Worm (Caenorhabditis elegans) whole organism, L2 larva: ENCODE measurements around the gene ebax-1.

Source experiments
- C34F6.9 ChIP-seq: fragments of 150-350 bp; optimal IDR thresholded peaks from 2 replicates; lab custom pipeline; 2014; ENCODE audit warnings: missing biosample characterization, missing genetic modification characterization
- F13H6.1 ChIP-seq: sonication (generic microtip); optimal IDR thresholded peaks from 2 replicates; lab custom pipeline; 2016; ENCODE audit warnings: missing genetic modification characterization, missing compliant biosample characterization
- Y55F3AM.14 ChIP-seq: fragments of 200-800 bp; sonication (Bioruptor generic); optimal IDR thresholded peaks from 2 replicates; lab custom pipeline; 2018; ENCODE audit warnings: mild to moderate bottlenecking, missing genetic modification characterization, missing compliant biosample characterization
- ZK546.5 ChIP-seq: sonication (generic microtip); optimal IDR thresholded peaks from 2 replicates; lab custom pipeline; 2017; ENCODE audit warnings: missing biosample characterization, missing genetic modification characterization
- alr-1 ChIP-seq: fragments of 150-350 bp; optimal IDR thresholded peaks from 2 replicates; lab custom pipeline; 2014; ENCODE audit warnings: missing biosample characterization, missing genetic modification characterization
- aly-2 ChIP-seq: fragments of 150-350 bp; optimal IDR thresholded peaks from 2 replicates; lab custom pipeline; 2014; ENCODE audit warnings: missing biosample characterization, missing genetic modification characterization
- ama-1 ChIP-seq: fragments of 150-350 bp; optimal IDR thresholded peaks from 2 replicates; lab custom pipeline; 2018; ENCODE audit warnings: inconsistent platforms
- blmp-1 ChIP-seq: sonication (generic microtip); optimal IDR thresholded peaks from 2 replicates; lab custom pipeline; 2017; ENCODE audit warnings: missing genetic modification characterization, mild to moderate bottlenecking, missing compliant biosample characterization, antibody characterized with exemption, moderate library complexity; ENCODE audit not compliant: insufficient read depth
- ceh-16 ChIP-seq: fragments of 150-350 bp; optimal IDR thresholded peaks from 2 replicates; lab custom pipeline; 2014; ENCODE audit warnings: missing biosample characterization, missing genetic modification characterization
- ceh-82 ChIP-seq: fragments of 150-350 bp; optimal IDR thresholded peaks from 2 replicates; lab custom pipeline; 2014; ENCODE audit warnings: missing biosample characterization, missing genetic modification characterization
- crh-2 ChIP-seq: sonication (generic microtip); optimal IDR thresholded peaks from 2 replicates; lab custom pipeline; 2017; ENCODE audit warnings: missing biosample characterization, missing genetic modification characterization
- dmd-4 ChIP-seq: sonication (generic microtip); optimal IDR thresholded peaks from 2 replicates; lab custom pipeline; 2017; ENCODE audit warnings: missing biosample characterization, missing genetic modification characterization
- egl-27 ChIP-seq: sonication (generic microtip); optimal IDR thresholded peaks from 3 replicates; lab custom pipeline; 2017; ENCODE audit warnings: missing biosample characterization, missing genetic modification reagents, missing genetic modification characterization
- elt-1 ChIP-seq: fragments of 150-350 bp; optimal IDR thresholded peaks from 2 replicates; lab custom pipeline; 2014; ENCODE audit warnings: missing biosample characterization, missing genetic modification characterization
- elt-3 ChIP-seq: sonication (generic microtip); optimal IDR thresholded peaks from 2 replicates; lab custom pipeline; 2017; ENCODE audit warnings: missing biosample characterization, missing genetic modification characterization
- fos-1 ChIP-seq: fragments of 150-350 bp; optimal IDR thresholded peaks from 2 replicates; lab custom pipeline; 2014; ENCODE audit warnings: missing biosample characterization, missing genetic modification characterization
- gmeb-1 ChIP-seq: fragments of 150-350 bp; optimal IDR thresholded peaks from 2 replicates; lab custom pipeline; 2014; ENCODE audit warnings: missing biosample characterization, missing genetic modification characterization
- lin-13 ChIP-seq: fragments of 150-350 bp; optimal IDR thresholded peaks from 2 replicates; lab custom pipeline; 2014; ENCODE audit warnings: missing biosample characterization, missing genetic modification reagents, missing genetic modification characterization
- lin-39 ChIP-seq: fragments of 150-350 bp; optimal IDR thresholded peaks from 2 replicates; lab custom pipeline; 2014; ENCODE audit warnings: missing biosample characterization, missing genetic modification reagents, missing genetic modification characterization
- lsy-2 ChIP-seq, 2 experiments: fragments of 150-350 bp in 1 of 2; sonication (generic microtip) in 1 of 2; optimal IDR thresholded peaks; 2 replicates each; lab custom pipeline; 2014 to 2017; ENCODE audit warnings: missing biosample characterization in 2 of 2, missing genetic modification characterization in 2 of 2
- mab-5 ChIP-seq: fragments of 150-350 bp; optimal IDR thresholded peaks from 2 replicates; lab custom pipeline; 2014; ENCODE audit warnings: missing biosample characterization, missing genetic modification characterization
- mdl-1 ChIP-seq, 2 experiments: fragments of 150-350 bp in 1 of 2; sonication (generic microtip) in 1 of 2; optimal IDR thresholded peaks; 2 replicates each; lab custom pipeline; 2017; ENCODE audit warnings: missing biosample characterization in 2 of 2, missing genetic modification characterization in 2 of 2
- nhr-11 ChIP-seq: fragments of 150-350 bp; optimal IDR thresholded peaks from 2 replicates; lab custom pipeline; 2014; ENCODE audit warnings: missing biosample characterization, missing genetic modification characterization
- nhr-12 ChIP-seq: fragments of 150-350 bp; optimal IDR thresholded peaks from 2 replicates; lab custom pipeline; 2014; ENCODE audit warnings: missing biosample characterization, missing genetic modification characterization
- nhr-129 ChIP-seq: fragments of 150-350 bp; optimal IDR thresholded peaks from 2 replicates; lab custom pipeline; 2014; ENCODE audit warnings: missing biosample characterization, missing genetic modification characterization
- nhr-21 ChIP-seq: fragments of 150-350 bp; optimal IDR thresholded peaks from 2 replicates; lab custom pipeline; 2014; ENCODE audit warnings: missing biosample characterization, missing genetic modification characterization
- nhr-23 ChIP-seq: fragments of 150-350 bp; optimal IDR thresholded peaks from 2 replicates; lab custom pipeline; 2014; ENCODE audit warnings: missing biosample characterization, missing genetic modification reagents, missing genetic modification characterization
- nhr-237 ChIP-seq: fragments of 150-350 bp; optimal IDR thresholded peaks from 2 replicates; lab custom pipeline; 2014; ENCODE audit warnings: missing biosample characterization, missing genetic modification characterization
- nhr-6 ChIP-seq: fragments of 150-350 bp; optimal IDR thresholded peaks from 2 replicates; lab custom pipeline; 2014; ENCODE audit warnings: missing biosample characterization, missing genetic modification characterization
- nhr-77 ChIP-seq: fragments of 150-350 bp; optimal IDR thresholded peaks from 2 replicates; lab custom pipeline; 2014; ENCODE audit warnings: missing biosample characterization, missing genetic modification characterization
- peb-1 ChIP-seq: fragments of 150-350 bp; optimal IDR thresholded peaks from 2 replicates; lab custom pipeline; 2014; ENCODE audit warnings: missing biosample characterization, missing genetic modification characterization
- skn-1 ChIP-seq: sonication (generic microtip); optimal IDR thresholded peaks from 2 replicates; lab custom pipeline; 2017; ENCODE audit warnings: missing biosample characterization, missing genetic modification characterization
- sma-3 ChIP-seq: sonication (generic microtip); optimal IDR thresholded peaks from 2 replicates; lab custom pipeline; 2016; ENCODE audit warnings: missing genetic modification reagents, missing genetic modification characterization, missing compliant biosample characterization
- sma-9 ChIP-seq, 2 experiments: fragments of 150-350 bp in 1 of 2; sonication (generic microtip) in 1 of 2; optimal IDR thresholded peaks; 2 replicates each; lab custom pipeline; 2014 to 2016; ENCODE audit warnings: missing genetic modification characterization in 2 of 2, mild to moderate bottlenecking in 1 of 2, missing biosample characterization in 1 of 2, missing compliant biosample characterization in 1 of 2, missing genetic modification reagents in 1 of 2, moderate library complexity in 1 of 2
- snpc-4 ChIP-seq: fragments of 150-350 bp; optimal IDR thresholded peaks from 2 replicates; lab custom pipeline; 2014; ENCODE audit warnings: missing biosample characterization, missing genetic modification characterization
- unc-39 ChIP-seq: fragments of 150-350 bp; optimal IDR thresholded peaks from 2 replicates; lab custom pipeline; 2014; ENCODE audit warnings: missing biosample characterization, missing genetic modification characterization
- unc-55 ChIP-seq: fragments of 150-350 bp; sonication (generic microtip); optimal IDR thresholded peaks from 3 replicates; lab custom pipeline; 2014; ENCODE audit warnings: missing biosample characterization, missing genetic modification reagents, missing genetic modification characterization
- zag-1 ChIP-seq: fragments of 150-350 bp; optimal IDR thresholded peaks from 2 replicates; lab custom pipeline; 2014; ENCODE audit warnings: missing biosample characterization, missing genetic modification characterization
- ztf-1 ChIP-seq: fragments of 200-800 bp; sonication (Bioruptor generic); conservative IDR thresholded peaks from 2 replicates; pipeline ENCODE4 v1.3.6; 2022; ENCODE audit warnings: missing genetic modification characterization, missing compliant biosample characterization
- ztf-11 ChIP-seq: sonication (generic microtip); optimal IDR thresholded peaks from 2 replicates; lab custom pipeline; 2017; ENCODE audit warnings: missing biosample characterization, missing genetic modification characterization

The ebax-1 gene

DNA sequence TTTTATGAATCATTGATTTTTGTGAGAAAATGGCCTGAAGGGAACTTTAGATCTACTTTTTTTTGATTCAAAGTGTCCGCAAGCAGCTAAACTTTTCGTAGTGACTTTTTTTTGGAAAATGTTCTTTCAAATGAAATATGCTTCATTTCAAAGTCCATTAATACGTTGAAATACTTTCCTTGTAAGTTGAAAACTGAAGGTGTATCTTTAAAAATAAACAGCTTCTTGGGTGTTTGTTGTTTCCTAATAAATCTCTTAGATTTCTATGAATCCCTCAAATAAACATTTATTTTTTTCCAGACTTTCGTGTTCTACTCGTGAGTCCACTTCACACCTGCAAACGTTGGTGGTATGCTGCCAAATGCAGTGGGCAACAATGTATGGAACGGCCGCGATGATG lies at the start of gene ebax-1:
Gene ebax-1 (plus strand): TSS at position 301 of the 400 bp plus-strand sequence.
- TF ChIP-seq nhr-237 = no peak
- no peak for TF ChIP-seq nhr-23
- TF ChIP-seq unc-39 (tag; lab: Kevin White, UChicago) = no peak
- no peak for TF ChIP-seq sma-9 (GFP tag; optimal IDR thresholded peaks at IDR 0.05; lab: Kevin White, UChicago)
- TF ChIP-seq sma-9 (tag; optimal IDR thresholded peaks at IDR 0.05; lab: Kevin White, UChicago) = no peak
- TF ChIP-seq C34F6.9 (tag; lab: Kevin White, UChicago) = no peak
- TF ChIP-seq sma-3 (GFP tag; lab: Kevin White, UChicago) = no peak
- no peak for TF ChIP-seq ama-1 (lab: Kevin White, UChicago)
- TF ChIP-seq nhr-12 (tag; lab: Kevin White, UChicago) = no peak
- TF ChIP-seq lin-39 = no peak
- TF ChIP-seq snpc-4 (tag; lab: Kevin White, UChicago) = no peak
- no peak for TF ChIP-seq blmp-1 (tag; lab: Kevin White, UChicago)
- TF ChIP-seq nhr-11 (tag; lab: Kevin White, UChicago) = no peak
- TF ChIP-seq alr-1 (tag; lab: Kevin White, UChicago) = no peak
- no peak for TF ChIP-seq nhr-6 (tag; lab: Kevin White, UChicago)
- TF ChIP-seq fos-1 (tag; lab: Kevin White, UChicago) = no peak
- no peak for TF ChIP-seq egl-27 (tag; lab: Kevin White, UChicago)
- TF ChIP-seq nhr-77 (tag; lab: Kevin White, UChicago) = no peak

DNA sequence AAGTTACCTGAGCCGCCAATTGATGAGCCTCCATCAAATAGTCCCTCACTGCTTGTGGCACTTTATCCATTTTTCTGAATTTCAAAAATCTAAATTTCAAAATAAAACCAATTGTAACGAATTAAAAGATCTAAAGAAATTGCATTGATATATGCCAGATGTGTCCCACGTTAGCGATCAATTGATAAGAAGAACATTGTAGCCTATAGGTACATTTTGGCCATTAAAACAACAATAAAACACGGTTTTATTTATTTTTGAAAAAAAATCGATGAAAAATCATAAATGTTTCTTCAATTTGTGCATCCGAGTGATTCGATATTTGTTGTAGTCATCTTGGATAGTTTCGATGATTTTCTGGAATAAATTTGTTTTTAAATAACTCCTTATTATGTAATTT lies 47.7 kb upstream of the ebax-1 start, which contains the start of gene ech-8:
Gene ech-8 (minus strand): TSS at position 132 of the 400 bp plus-strand sequence.
- peak; percentile 31 for TF ChIP-seq crh-2 (tag; lab: Kevin White, UChicago)
- no peak for TF ChIP-seq nhr-11 (tag; lab: Kevin White, UChicago)
- TF ChIP-seq fos-1 (tag; lab: Kevin White, UChicago) = peak; percentile 20

DNA sequence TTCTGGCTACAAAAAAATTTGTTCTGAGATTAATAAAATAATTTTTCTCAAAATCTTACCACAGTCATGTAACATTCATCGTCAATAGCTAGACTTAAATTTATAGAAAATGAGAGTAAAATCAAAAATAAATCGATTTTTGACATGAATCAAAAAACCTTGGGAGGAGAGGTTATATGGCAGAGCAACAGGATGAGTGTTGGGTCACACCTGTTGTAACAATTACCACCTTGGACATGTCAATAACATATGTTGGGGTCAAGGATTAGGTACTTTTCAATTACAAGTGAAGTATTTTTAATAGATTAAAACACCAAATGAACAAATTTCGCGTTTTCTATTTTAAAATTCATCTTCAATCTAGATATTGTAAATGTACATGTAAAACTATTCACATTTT lies 45.1 kb upstream of the ebax-1 start, which contains the start of gene lipl-7:
Gene lipl-7 (minus strand): TSS at position 165 of the 400 bp plus-strand sequence.
- TF ChIP-seq ceh-16 (tag; lab: Kevin White, UChicago) (no peak), ztf-11 (tag; lab: Kevin White, UChicago) (no peak), ztf-1 (GFP tag; lab: Robert Waterston, UW) (no peak), sma-3 (GFP tag; lab: Kevin White, UChicago) (no peak), ZK546.5 (tag; lab: Kevin White, UChicago) (no peak), C34F6.9 (tag; lab: Kevin White, UChicago) (no peak), mdl-1 (tag; optimal IDR thresholded peaks at IDR 0.05; lab: Kevin White, UChicago) (no peak), snpc-4 (tag; lab: Kevin White, UChicago) (no peak), ceh-82 (tag; lab: Kevin White, UChicago) (no peak), aly-2 (tag; lab: Kevin White, UChicago) (no peak), blmp-1 (tag; lab: Kevin White, UChicago) (no peak)

DNA sequence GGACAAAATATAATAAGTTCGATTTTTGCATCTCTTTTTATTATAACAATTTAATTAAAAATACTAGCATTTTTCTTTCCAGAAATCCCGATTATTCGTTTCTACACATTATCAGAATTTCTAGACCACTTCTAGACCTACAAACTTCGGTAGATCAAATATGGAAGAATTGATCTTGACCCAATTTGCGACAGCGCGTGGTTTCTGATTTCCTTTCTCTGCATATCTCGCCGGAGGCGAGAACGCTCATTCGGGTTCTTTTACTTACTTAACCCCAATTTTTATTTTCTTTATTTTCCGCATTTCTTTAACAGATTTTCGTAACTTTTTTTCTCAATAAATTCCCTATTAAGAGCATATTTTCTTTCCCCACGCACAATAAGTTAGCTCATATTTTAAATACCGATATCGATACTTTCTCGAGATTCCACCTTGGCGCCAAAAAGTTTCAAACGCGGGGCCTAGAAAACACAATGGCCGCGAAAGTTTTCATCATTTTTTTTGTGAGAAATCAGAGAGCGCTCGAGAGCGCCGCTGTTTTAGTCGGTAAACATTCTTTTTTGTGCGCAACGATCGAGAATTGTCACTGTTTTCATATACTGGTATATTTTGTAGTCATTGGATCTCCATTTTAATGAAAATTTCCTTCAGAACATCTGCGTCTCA lies 44.2 kb upstream of the ebax-1 start:
- TF ChIP-seq nhr-129 (tag; lab: Kevin White, UChicago) (peak; percentile 68), alr-1 (tag; lab: Kevin White, UChicago) (no peak), crh-2 (tag; lab: Kevin White, UChicago) (peak; percentile 24), nhr-23 (no peak), mab-5 (no peak), lsy-2 (tag; optimal IDR thresholded peaks at IDR 0.05; lab: Kevin White, UChicago) (peak in 1 of 2 experiments; percentile 41), lin-13 (GFP tag; lab: Kevin White, UChicago) (peak; percentile 25), gmeb-1 (peak; percentile 79)

DNA sequence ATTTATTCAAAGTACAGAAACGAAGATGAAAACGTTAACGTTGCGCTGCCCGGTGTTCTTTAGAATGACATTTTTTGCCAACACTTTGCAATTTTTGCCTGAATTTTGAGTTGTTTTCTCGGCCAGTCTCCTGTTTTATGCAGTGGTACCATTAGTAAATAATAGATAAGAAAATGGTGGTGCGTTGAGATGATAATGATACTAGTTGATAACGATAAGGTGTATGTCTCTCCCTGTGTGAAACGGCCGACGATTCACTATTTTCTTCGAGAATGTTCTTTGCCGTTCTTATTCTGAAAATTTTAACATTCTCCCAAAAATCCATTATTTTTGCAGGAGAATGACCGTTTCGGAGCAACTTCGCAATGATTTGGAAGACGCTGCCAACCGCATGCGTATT lies 43.5 kb upstream of the ebax-1 start, which contains the start of gene tkt-1:
Gene tkt-1 (plus strand): TSS at position 337 of the 400 bp plus-strand sequence.
- TF ChIP-seq snpc-4 (tag; lab: Kevin White, UChicago) = no peak
- no peak for TF ChIP-seq elt-3 (tag; lab: Kevin White, UChicago)
- no peak for TF ChIP-seq nhr-21 (tag; lab: Kevin White, UChicago)
- TF ChIP-seq crh-2 (tag; lab: Kevin White, UChicago) = peak; percentile 81
- TF ChIP-seq sma-9 (GFP tag; optimal IDR thresholded peaks at IDR 0.05; lab: Kevin White, UChicago) = peak; percentile 28
- no peak for TF ChIP-seq sma-9 (tag; optimal IDR thresholded peaks at IDR 0.05; lab: Kevin White, UChicago)
- no peak for TF ChIP-seq nhr-77 (tag; lab: Kevin White, UChicago)
- no peak for TF ChIP-seq mab-5
- no peak for TF ChIP-seq dmd-4 (tag; lab: Kevin White, UChicago)
- TF ChIP-seq F13H6.1 (tag; lab: Kevin White, UChicago) = no peak
- no peak for TF ChIP-seq zag-1 (tag; lab: Kevin White, UChicago)
- TF ChIP-seq skn-1 (tag; lab: Kevin White, UChicago) = no peak
- peak; percentile 79 for TF ChIP-seq fos-1 (tag; lab: Kevin White, UChicago)
- TF ChIP-seq elt-1 (tag; lab: Kevin White, UChicago) = no peak
- TF ChIP-seq mdl-1 (tag; optimal IDR thresholded peaks at IDR 0.05; lab: Kevin White, UChicago) = no peak
- no peak for TF ChIP-seq nhr-11 (tag; lab: Kevin White, UChicago)
- no peak for TF ChIP-seq Y55F3AM.14 (GFP tag; lab: Kevin White, UChicago)
- TF ChIP-seq peb-1 (tag; lab: Kevin White, UChicago) = no peak
- no peak for TF ChIP-seq unc-55
- no peak for TF ChIP-seq gmeb-1
